Worm (Caenorhabditis elegans) whole organism, young adult: ENCODE results near the gene srz-71.

Experiments
- cebp-2 ChIP-seq: fragments of 200-800 bp; sonication (Bioruptor generic); IDR thresholded peaks from 2 replicates; pipeline ENCODE4 v1.3.6; 2022; ENCODE audit warnings: missing genetic modification characterization, missing compliant biosample characterization
- hrde-1 ChIP-seq: sonication (generic microtip); optimal IDR thresholded peaks from 2 replicates; lab custom pipeline; 2016; ENCODE audit warnings: missing genetic modification characterization, mild to moderate bottlenecking, missing compliant biosample characterization, moderate library complexity, missing genotype, missing genetic modification reagents, borderline replicate concordance
- pha-4 ChIP-seq: fragments of 150-350 bp; sonication (generic microtip); optimal IDR thresholded peaks from 2 replicates; lab custom pipeline; 2014; ENCODE audit warnings: missing biosample characterization, missing genetic modification reagents, missing genetic modification characterization
- unc-62 ChIP-seq: fragments of 150-350 bp; optimal IDR thresholded peaks from 2 replicates; lab custom pipeline; 2014; ENCODE audit warnings: missing biosample characterization, missing genetic modification reagents, missing genetic modification characterization
- ztf-26 ChIP-seq: sonication (generic microtip); optimal IDR thresholded peaks from 2 replicates; lab custom pipeline; 2017; ENCODE audit warnings: missing genetic modification characterization, missing compliant biosample characterization

DNA sequence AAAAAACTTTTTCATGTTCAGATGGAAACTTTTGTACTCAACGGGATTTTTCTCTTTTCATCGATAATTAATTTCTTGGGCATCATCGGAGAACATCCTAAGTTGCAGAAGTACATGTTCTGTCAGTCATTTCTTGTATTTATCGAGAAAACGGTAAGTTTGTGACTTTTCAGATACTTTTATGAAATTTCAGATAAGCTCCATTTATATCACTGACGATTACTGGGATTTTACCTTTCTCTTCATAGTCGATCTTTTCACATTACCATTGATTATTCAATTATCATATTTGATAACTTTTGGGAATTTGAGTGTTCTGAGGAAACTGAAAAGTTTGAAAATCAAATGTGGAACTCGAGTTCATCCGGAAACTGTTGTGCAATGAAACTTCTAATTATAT is 8.1 kb upstream of the srz-71 start, which contains the start of gene srz-105:
- TF ChIP-seq cebp-2, result no peak
- no peak for TF ChIP-seq unc-62 (GFP tag; lab: Kevin White, UChicago)
- TF ChIP-seq hrde-1 (tag; lab: Kevin White, UChicago), result no peak
- TF ChIP-seq pha-4 (tag; lab: Kevin White, UChicago), result no peak
- TF ChIP-seq ztf-26 (tag; lab: Kevin White, UChicago), result no peak
